Worm (Caenorhabditis elegans): Measurements from ENCODE around the gene wdr-60.

Gene wdr-60

ce11 chrIII:4986790-4987259 is at the start of gene wdr-60, which contains the start of gene C27F2.10:
Gene wdr-60 (plus strand): TSS chrIII:4987209.
Gene C27F2.10 (minus strand): TSS chrIII:4986898.
- TF ChIP-seq flt-1 (GFP tag; IDR thresholded peaks at IDR 0.05) (0 out of 2 replicates have a peak, but pooled peaks have one; percentile 42), ztf-23 (GFP tag; IDR thresholded peaks at IDR 0.05) (no peak), med-1 (GFP tag; optimal IDR thresholded peaks at IDR 0.05; ENCODE audit: insufficient read depth) (no peak), tab-1 (GFP tag; IDR thresholded peaks at IDR 0.05) (no peak)

- TF ChIP-seq ref-1 (GFP tag; conservative IDR thresholded peaks at IDR 0.05), result no peak
- TF ChIP-seq T22C8.4 (GFP tag; IDR thresholded peaks at IDR 0.05), result no peak
- TF ChIP-seq ztf-29 (GFP tag; IDR thresholded peaks at IDR 0.05), result no peak
- no peak for TF ChIP-seq klf-2 (GFP tag; conservative IDR thresholded peaks at IDR 0.05)
These were observed 47.7 kb upstream of the wdr-60 start, which contains the start of gene rpb-2 for ce11 chrIII:4939267-4939666. Gene rpb-2 (plus strand): TSS chrIII:4939567.

- TF ChIP-seq ztf-23 (GFP tag; IDR thresholded peaks at IDR 0.05) (no peak), cog-1 (tag; optimal IDR thresholded peaks at IDR 0.05) (no peak), flt-1 (GFP tag; IDR thresholded peaks at IDR 0.05) (no peak), tab-1 (GFP tag; IDR thresholded peaks at IDR 0.05) (no peak), T22C8.4 (GFP tag; IDR thresholded peaks at IDR 0.05) (no peak)
These were observed 42.8 kb upstream of the wdr-60 start, which contains the start of gene ntl-9 for ce11 chrIII:4944213-4944612. Gene ntl-9 (plus strand): TSS chrIII:4944513.

ce11 chrIII:4947352-4947751 is 39.7 kb upstream of the wdr-60 start:
- no peak for TF ChIP-seq med-1 (GFP tag; optimal IDR thresholded peaks at IDR 0.05; ENCODE audit: insufficient read depth)
- TF ChIP-seq cog-1 (tag; optimal IDR thresholded peaks at IDR 0.05), result peak; percentile 56
- 0 out of 2 replicates have a peak, but pooled peaks have one; percentile 51 for TF ChIP-seq tab-1 (GFP tag; IDR thresholded peaks at IDR 0.05)
- TF ChIP-seq flt-1 (GFP tag; IDR thresholded peaks at IDR 0.05), result peak; percentile 73
- TF ChIP-seq T22C8.4 (GFP tag; IDR thresholded peaks at IDR 0.05), result peak; percentile 12; the same call in 1 of the 2 replicates
- TF ChIP-seq ref-1 (GFP tag; conservative IDR thresholded peaks at IDR 0.05), result 0 out of 2 replicates have a peak, but pooled peaks have one; percentile 13
- peak; percentile 38; the same call in 1 of the 2 replicates for TF ChIP-seq ztf-29 (GFP tag; IDR thresholded peaks at IDR 0.05)
- TF ChIP-seq ztf-23 (GFP tag; IDR thresholded peaks at IDR 0.05), result peak; percentile 69; the same call in 1 of the 2 replicates
- no peak for TF ChIP-seq klf-2 (GFP tag; conservative IDR thresholded peaks at IDR 0.05)

ce11 chrIII:4948631-4949030 is 38.4 kb upstream of the wdr-60 start:
- TF ChIP-seq ztf-23 (GFP tag; IDR thresholded peaks at IDR 0.05) (0 out of 2 replicates have a peak, but pooled peaks have one; percentile 45), flt-1 (GFP tag; IDR thresholded peaks at IDR 0.05) (peak; percentile 66), tab-1 (GFP tag; IDR thresholded peaks at IDR 0.05) (no peak)

ce11 chrIII:4950345-4950744 is 36.7 kb upstream of the wdr-60 start:
- TF ChIP-seq flt-1 (GFP tag; IDR thresholded peaks at IDR 0.05) (no peak), ztf-29 (GFP tag; IDR thresholded peaks at IDR 0.05) (no peak), klf-2 (GFP tag; conservative IDR thresholded peaks at IDR 0.05) (no peak), med-1 (GFP tag; optimal IDR thresholded peaks at IDR 0.05; ENCODE audit: insufficient read depth) (no peak), tab-1 (GFP tag; IDR thresholded peaks at IDR 0.05) (no peak), cog-1 (tag; optimal IDR thresholded peaks at IDR 0.05) (no peak), ztf-23 (GFP tag; IDR thresholded peaks at IDR 0.05) (no peak), T22C8.4 (GFP tag; IDR thresholded peaks at IDR 0.05) (no peak), ref-1 (GFP tag; conservative IDR thresholded peaks at IDR 0.05) (no peak)

ce11 chrIII:4951210-4951609 is 35.8 kb upstream of the wdr-60 start:
- TF ChIP-seq med-1 (GFP tag; optimal IDR thresholded peaks at IDR 0.05; ENCODE audit: insufficient read depth) (no peak), tab-1 (GFP tag; IDR thresholded peaks at IDR 0.05) (no peak), ztf-23 (GFP tag; IDR thresholded peaks at IDR 0.05) (no peak), ref-1 (GFP tag; conservative IDR thresholded peaks at IDR 0.05) (no peak), T22C8.4 (GFP tag; IDR thresholded peaks at IDR 0.05) (no peak), flt-1 (GFP tag; IDR thresholded peaks at IDR 0.05) (no peak), cog-1 (tag; optimal IDR thresholded peaks at IDR 0.05) (no peak), ztf-29 (GFP tag; IDR thresholded peaks at IDR 0.05) (no peak), klf-2 (GFP tag; conservative IDR thresholded peaks at IDR 0.05) (no peak)

- TF ChIP-seq T22C8.4 (GFP tag; IDR thresholded peaks at IDR 0.05) (no peak), cog-1 (tag; optimal IDR thresholded peaks at IDR 0.05) (no peak), ref-1 (GFP tag; conservative IDR thresholded peaks at IDR 0.05) (no peak), med-1 (GFP tag; optimal IDR thresholded peaks at IDR 0.05; ENCODE audit: insufficient read depth) (no peak)
These were observed 35.2 kb upstream of the wdr-60 start, which contains the start of gene flh-2 for ce11 chrIII:4951824-4952223. Gene flh-2 (plus strand): TSS chrIII:4952124.

- no peak for TF ChIP-seq T22C8.4 (GFP tag; IDR thresholded peaks at IDR 0.05)
These were observed 34.0 kb upstream of the wdr-60 start for ce11 chrIII:4952970-4953369.

- no peak for TF ChIP-seq cog-1 (tag; optimal IDR thresholded peaks at IDR 0.05)
- no peak for TF ChIP-seq tab-1 (GFP tag; IDR thresholded peaks at IDR 0.05)
- no peak for TF ChIP-seq ztf-29 (GFP tag; IDR thresholded peaks at IDR 0.05)
- TF ChIP-seq ztf-23 (GFP tag; IDR thresholded peaks at IDR 0.05), result no peak
- TF ChIP-seq klf-2 (GFP tag; conservative IDR thresholded peaks at IDR 0.05), result no peak
- TF ChIP-seq T22C8.4 (GFP tag; IDR thresholded peaks at IDR 0.05), result no peak
- no peak for TF ChIP-seq ref-1 (GFP tag; conservative IDR thresholded peaks at IDR 0.05)
- no peak for TF ChIP-seq flt-1 (GFP tag; IDR thresholded peaks at IDR 0.05)
- TF ChIP-seq med-1 (GFP tag; optimal IDR thresholded peaks at IDR 0.05; ENCODE audit: insufficient read depth), result no peak
These were observed 30.4 kb upstream of the wdr-60 start, which contains the start of gene C26E6.1 for ce11 chrIII:4956566-4956965. Gene C26E6.1 (plus strand): TSS chrIII:4956866.

- no peak for TF ChIP-seq ref-1 (GFP tag; conservative IDR thresholded peaks at IDR 0.05)
- TF ChIP-seq flt-1 (GFP tag; IDR thresholded peaks at IDR 0.05), result no peak
- no peak for TF ChIP-seq ztf-23 (GFP tag; IDR thresholded peaks at IDR 0.05)
These were observed 26.8 kb upstream of the wdr-60 start, which contains the start of gene C27F2.4 for ce11 chrIII:4960204-4960603. Gene C27F2.4 (minus strand): TSS chrIII:4960304.

Data from whole organism, midembryonic.